Worm (Caenorhabditis elegans) whole organism, L1 larva: ENCODE results near the gene W01B6.5.

Experiments
- C16A3.4 ChIP-seq: fragments of 150-350 bp; optimal IDR thresholded peaks from 2 replicates; lab custom pipeline; 2014; ENCODE audit warnings: missing biosample characterization, missing genetic modification characterization
- C34B4.2 ChIP-seq: sonication (generic microtip); optimal IDR thresholded peaks from 2 replicates; lab custom pipeline; 2017; ENCODE audit warnings: mild to moderate bottlenecking, missing genetic modification characterization, missing compliant biosample characterization
- F16B12.6 ChIP-seq: fragments of 150-350 bp; optimal IDR thresholded peaks from 2 replicates; lab custom pipeline; 2014; ENCODE audit warnings: missing biosample characterization, missing genetic modification characterization
- Y116A8C.19 ChIP-seq: sonication (generic microtip); optimal IDR thresholded peaks from 2 replicates; lab custom pipeline; 2016; ENCODE audit warnings: missing compliant biosample characterization, missing genetic modification characterization, borderline replicate concordance
- alr-1 ChIP-seq: fragments of 200-800 bp; sonication (Bioruptor generic); optimal IDR thresholded peaks from 2 replicates; lab custom pipeline; 2018; ENCODE audit warnings: borderline replicate concordance, mild to moderate bottlenecking, missing genetic modification characterization, missing compliant biosample characterization
- aly-2 ChIP-seq: fragments of 150-350 bp; optimal IDR thresholded peaks from 2 replicates; lab custom pipeline; 2014; ENCODE audit warnings: missing biosample characterization, missing genetic modification characterization
- ama-1 ChIP-seq: fragments of 150-350 bp; optimal IDR thresholded peaks from 2 replicates; lab custom pipeline; 2014
- blmp-1 ChIP-seq: fragments of 150-350 bp; optimal IDR thresholded peaks from 2 replicates; lab custom pipeline; 2014; ENCODE audit warnings: missing biosample characterization, missing genetic modification characterization
- ceh-63 ChIP-seq: fragments of 200-800 bp; sonication (Bioruptor generic); optimal IDR thresholded peaks from 2 replicates; lab custom pipeline; 2018; ENCODE audit warnings: mild to moderate bottlenecking, missing genetic modification characterization, missing compliant biosample characterization
- ceh-8 ChIP-seq: fragments of 200-800 bp; sonication (Bioruptor generic); optimal IDR thresholded peaks from 2 replicates; lab custom pipeline; 2018; ENCODE audit warnings: mild to moderate bottlenecking, missing genetic modification characterization, moderate library complexity, missing compliant biosample characterization
- ceh-82 ChIP-seq, 3 experiments: fragments of 150-350 bp in 1 of 3; sonication (generic microtip) in 2 of 3; optimal IDR thresholded peaks; 2 replicates each; lab custom pipeline; 2014 to 2017; ENCODE audit warnings: missing biosample characterization in 3 of 3, missing genetic modification characterization in 3 of 3
- ceh-88 ChIP-seq: fragments of 200-800 bp; sonication (Bioruptor generic); IDR thresholded peaks from 2 replicates; pipeline ENCODE4 v1.3.6; 2022; ENCODE audit warnings: missing genetic modification characterization, missing compliant biosample characterization
- ceh-90 ChIP-seq: sonication (generic microtip); optimal IDR thresholded peaks from 2 replicates; lab custom pipeline; 2016; ENCODE audit warnings: missing genetic modification characterization, missing compliant biosample characterization
- ces-1 ChIP-seq: fragments of 150-350 bp; optimal IDR thresholded peaks from 2 replicates; lab custom pipeline; 2014; ENCODE audit warnings: missing biosample characterization, missing genetic modification reagents, missing genetic modification characterization
- efl-1 ChIP-seq, 4 experiments: fragments of 150-350 bp; optimal IDR thresholded peaks in 3 of 4; peaks in 1 of 4; 1 replicate in 1 of 4; 2 replicates in 3 of 4; lab custom pipeline; 2014; ENCODE audit warnings: missing biosample characterization in 2 of 4, missing genetic modification characterization in 2 of 4, missing genetic modification reagents in 2 of 4
- efl-3 ChIP-seq: fragments of 200-800 bp; sonication (Bioruptor generic); optimal IDR thresholded peaks from 2 replicates; lab custom pipeline; 2018; ENCODE audit warnings: mild to moderate bottlenecking, missing genetic modification characterization, missing compliant biosample characterization
- egl-13 ChIP-seq: sonication (generic microtip); optimal IDR thresholded peaks from 2 replicates; lab custom pipeline; 2016; ENCODE audit warnings: missing genotype, missing genetic modification reagents, missing genetic modification characterization, missing compliant biosample characterization
- elt-2 ChIP-seq: sonication (generic microtip); optimal IDR thresholded peaks from 2 replicates; lab custom pipeline; 2016; ENCODE audit warnings: missing genetic modification characterization, mild to moderate bottlenecking, inconsistent platforms, missing compliant biosample characterization, missing genetic modification reagents
- ets-5 ChIP-seq: fragments of 200-800 bp; sonication (Bioruptor generic); IDR thresholded peaks from 2 replicates; pipeline ENCODE4 v1.3.6; 2022; ENCODE audit warnings: missing genetic modification characterization, missing compliant biosample characterization
- fkh-10 ChIP-seq: sonication (generic microtip); optimal IDR thresholded peaks from 2 replicates; lab custom pipeline; 2017; ENCODE audit warnings: missing biosample characterization, missing genetic modification reagents, missing genetic modification characterization
- fkh-4 ChIP-seq: sonication (generic microtip); optimal IDR thresholded peaks from 2 replicates; lab custom pipeline; 2016; ENCODE audit warnings: missing compliant biosample characterization, missing genetic modification characterization, borderline replicate concordance
- fkh-8 ChIP-seq: sonication (generic microtip); optimal IDR thresholded peaks from 2 replicates; lab custom pipeline; 2016; ENCODE audit warnings: mild to moderate bottlenecking, missing genetic modification characterization, missing compliant biosample characterization
- grh-1 ChIP-seq: fragments of 200-800 bp; sonication (Bioruptor generic); IDR thresholded peaks from 2 replicates; pipeline ENCODE4 v1.3.6; 2022; ENCODE audit warnings: missing genetic modification reagents, missing genetic modification characterization, missing compliant biosample characterization
- hlh-4 ChIP-seq: sonication (generic microtip); optimal IDR thresholded peaks from 2 replicates; lab custom pipeline; 2016; ENCODE audit warnings: mild to moderate bottlenecking, missing genetic modification characterization, missing compliant biosample characterization
- hpl-2 ChIP-seq: fragments of 150-350 bp; optimal IDR thresholded peaks from 2 replicates; lab custom pipeline; 2014; ENCODE audit warnings: missing biosample characterization, missing genetic modification reagents, missing genetic modification characterization
- irx-1 ChIP-seq: sonication (generic microtip); optimal IDR thresholded peaks from 2 replicates; lab custom pipeline; 2016; ENCODE audit warnings: missing genetic modification characterization, missing compliant biosample characterization
- isw-1 ChIP-seq: fragments of 200-800 bp; sonication (Bioruptor generic); IDR thresholded peaks from 2 replicates; pipeline ENCODE4 v1.3.6; 2022; ENCODE audit warnings: missing genetic modification characterization, missing compliant biosample characterization
- lin-13 ChIP-seq: fragments of 150-350 bp; optimal IDR thresholded peaks from 2 replicates; lab custom pipeline; 2014; ENCODE audit warnings: missing biosample characterization, missing genetic modification reagents, missing genetic modification characterization
- lin-14 ChIP-seq: fragments of 200-800 bp; sonication (Bioruptor generic); optimal IDR thresholded peaks from 2 replicates; lab custom pipeline; 2018; ENCODE audit warnings: mild to moderate bottlenecking, missing genetic modification characterization, moderate library complexity, missing compliant biosample characterization
- lin-39 ChIP-seq: fragments of 150-350 bp; optimal IDR thresholded peaks from 2 replicates; lab custom pipeline; 2014; ENCODE audit warnings: missing biosample characterization, missing genetic modification reagents, missing genetic modification characterization
- lir-3 ChIP-seq: sonication (generic microtip); optimal IDR thresholded peaks from 2 replicates; lab custom pipeline; 2016; ENCODE audit warnings: mild to moderate bottlenecking, missing genetic modification characterization, moderate library complexity, missing compliant biosample characterization; ENCODE audit not compliant: poor library complexity
- lsy-2 ChIP-seq, 2 experiments: fragments of 150-350 bp; optimal IDR thresholded peaks; 2 replicates each; lab custom pipeline; 2014; ENCODE audit warnings: missing biosample characterization in 2 of 2, missing genetic modification characterization in 2 of 2
- mdl-1 ChIP-seq, 2 experiments: fragments of 150-350 bp; optimal IDR thresholded peaks; 2 replicates each; lab custom pipeline; 2014 to 2017; ENCODE audit warnings: missing biosample characterization in 2 of 2, missing genetic modification characterization in 2 of 2, inconsistent platforms in 1 of 2
- mef-2 ChIP-seq: fragments of 150-350 bp; optimal IDR thresholded peaks from 2 replicates; lab custom pipeline; 2014; ENCODE audit warnings: missing biosample characterization, missing genetic modification characterization
- nhr-12 ChIP-seq: sonication (generic microtip); optimal IDR thresholded peaks from 2 replicates; lab custom pipeline; 2017; ENCODE audit warnings: missing biosample characterization, missing genetic modification characterization
- nhr-19 ChIP-seq: fragments of 200-800 bp; sonication (Bioruptor generic); conservative IDR thresholded peaks from 2 replicates; pipeline ENCODE4 v1.3.6; 2022; ENCODE audit warnings: missing genetic modification characterization, missing compliant biosample characterization
- nhr-237 ChIP-seq: fragments of 150-350 bp; optimal IDR thresholded peaks from 2 replicates; lab custom pipeline; 2014; ENCODE audit warnings: missing biosample characterization, missing genetic modification characterization
- nhr-47 ChIP-seq: sonication (generic microtip); optimal IDR thresholded peaks from 2 replicates; lab custom pipeline; 2016; ENCODE audit warnings: mild to moderate bottlenecking, missing genetic modification characterization, moderate library complexity, missing compliant biosample characterization
- nhr-84 ChIP-seq: sonication (generic microtip); optimal IDR thresholded peaks from 2 replicates; lab custom pipeline; 2017; ENCODE audit warnings: missing biosample characterization, missing genetic modification characterization
- nhr-85 ChIP-seq: sonication (generic microtip); peaks from one replicate; lab custom pipeline; 2016; ENCODE audit warnings: missing genetic modification characterization, inconsistent platforms, missing compliant biosample characterization
- nhr-90 ChIP-seq: sonication (generic microtip); optimal IDR thresholded peaks from 2 replicates; lab custom pipeline; 2016; ENCODE audit warnings: mild to moderate bottlenecking, missing genetic modification characterization, missing compliant biosample characterization; ENCODE audit not compliant: poor library complexity
- pax-3 ChIP-seq: fragments of 200-800 bp; sonication (Bioruptor generic); optimal IDR thresholded peaks from 2 replicates; lab custom pipeline; 2018; ENCODE audit warnings: mild to moderate bottlenecking, missing genetic modification characterization, moderate library complexity, missing compliant biosample characterization
- pqm-1 ChIP-seq: sonication (generic microtip); optimal IDR thresholded peaks from 3 replicates; lab custom pipeline; 2017; ENCODE audit warnings: missing biosample characterization, missing genetic modification characterization
- skn-1 ChIP-seq: fragments of 150-350 bp; optimal IDR thresholded peaks from 2 replicates; lab custom pipeline; 2014; ENCODE audit warnings: missing biosample characterization, missing genetic modification characterization
- snu-23 ChIP-seq: sonication (generic microtip); optimal IDR thresholded peaks from 2 replicates; lab custom pipeline; 2016; ENCODE audit warnings: missing genetic modification characterization, missing compliant biosample characterization
- tbx-2 ChIP-seq: sonication (generic microtip); optimal IDR thresholded peaks from 2 replicates; lab custom pipeline; 2016; ENCODE audit warnings: missing genetic modification characterization, missing compliant biosample characterization
- unc-30 ChIP-seq: sonication (generic microtip); optimal IDR thresholded peaks from 2 replicates; lab custom pipeline; 2017; ENCODE audit warnings: missing biosample characterization, missing genetic modification characterization
- unc-62 ChIP-seq: fragments of 150-350 bp; optimal IDR thresholded peaks from 2 replicates; lab custom pipeline; 2014; ENCODE audit warnings: missing biosample characterization, missing genetic modification reagents, missing genetic modification characterization
- unc-86 ChIP-seq: sonication (generic microtip); optimal IDR thresholded peaks from 2 replicates; lab custom pipeline; 2016; ENCODE audit warnings: missing genetic modification characterization, missing compliant biosample characterization
- unc-98 ChIP-seq: fragments of 200-800 bp; sonication (Bioruptor generic); IDR thresholded peaks from 2 replicates; pipeline ENCODE4 v1.3.6; 2022; ENCODE audit warnings: missing genetic modification characterization, missing compliant biosample characterization
- vab-15 ChIP-seq: sonication (generic microtip); optimal IDR thresholded peaks from 2 replicates; lab custom pipeline; 2017; ENCODE audit warnings: missing genotype, mild to moderate bottlenecking, missing genetic modification characterization, missing compliant biosample characterization

W01B6.5 gene

ce11 chrIV:10060795-10061194, 15.2 kb upstream of the W01B6.5 start:
- TF ChIP-seq lin-14 (GFP tag; lab: Kevin White, UChicago) (no peak), elt-2 (peak; percentile 53), fkh-10 (GFP tag; lab: Kevin White, UChicago) (no peak), Y116A8C.19 (no peak)

ce11 chrIV:10062728-10063127, 13.3 kb upstream of the W01B6.5 start, which contains the start of gene ipla-7:
TSS of gene ipla-7 (minus strand) at chrIV:10062849.
- TF ChIP-seq ceh-63 (GFP tag; lab: Kevin White, UChicago): no peak
- TF ChIP-seq nhr-19 (GFP tag; lab: Robert Waterston, UW): no peak
- no peak for TF ChIP-seq grh-1
- no peak for TF ChIP-seq C34B4.2 (tag; lab: Kevin White, UChicago)
- TF ChIP-seq ceh-8: no peak
- peak; percentile 16 for TF ChIP-seq fkh-10 (GFP tag; lab: Kevin White, UChicago)
- peak; percentile 7 for TF ChIP-seq tbx-2
- TF ChIP-seq hpl-2 (GFP tag; lab: Kevin White, UChicago): no peak
- TF ChIP-seq lin-39 (tag; lab: Kevin White, UChicago): no peak
- no peak for TF ChIP-seq ceh-88 (GFP tag; lab: Robert Waterston, UW)
- TF ChIP-seq unc-30 (tag; lab: Kevin White, UChicago): no peak
- TF ChIP-seq blmp-1 (tag; lab: Kevin White, UChicago): no peak
- TF ChIP-seq vab-15 (tag; lab: Kevin White, UChicago): no peak
- TF ChIP-seq isw-1: no peak
- TF ChIP-seq efl-1 (optimal IDR thresholded peaks at IDR 0.05; lab: Kevin White, UChicago): peak in 1 of 2 experiments; percentile 5
- peak in 1 of 2 experiments; percentile 82 for TF ChIP-seq efl-1 (GFP tag; optimal IDR thresholded peaks at IDR 0.05 in 1 of 2; lab: Kevin White, UChicago)
- no peak for TF ChIP-seq nhr-85 (tag; lab: Kevin White, UChicago)
- no peak for TF ChIP-seq C16A3.4
- TF ChIP-seq lin-13 (GFP tag; lab: Kevin White, UChicago): no peak
- no peak for TF ChIP-seq unc-62 (GFP tag; lab: Kevin White, UChicago)
- TF ChIP-seq nhr-90 (tag; lab: Kevin White, UChicago): no peak
- no peak for TF ChIP-seq hlh-4 (tag; lab: Kevin White, UChicago)
- no peak for TF ChIP-seq nhr-12
- no peak for TF ChIP-seq fkh-4 (tag; lab: Kevin White, UChicago)
- no peak for TF ChIP-seq efl-3 (GFP tag; lab: Kevin White, UChicago)
- no peak for TF ChIP-seq F16B12.6
- no peak for TF ChIP-seq ama-1 (lab: Kevin White, UChicago)
- TF ChIP-seq ets-5: no peak
- TF ChIP-seq ces-1 (GFP tag; lab: Kevin White, UChicago): no peak
- no peak for TF ChIP-seq Y116A8C.19
- no peak for TF ChIP-seq mef-2
- TF ChIP-seq ceh-90 (tag; lab: Kevin White, UChicago): no peak
- TF ChIP-seq egl-13: peak; percentile 7
- TF ChIP-seq unc-86 (tag; lab: Kevin White, UChicago): peak; percentile 15
- no peak for TF ChIP-seq nhr-84 (tag; lab: Kevin White, UChicago)
- TF ChIP-seq nhr-47 (tag; lab: Kevin White, UChicago): peak; percentile 15
- TF ChIP-seq mdl-1 (tag; optimal IDR thresholded peaks at IDR 0.05; lab: Kevin White, UChicago): no peak
- no peak for TF ChIP-seq skn-1
- TF ChIP-seq lir-3: no peak
- no peak for TF ChIP-seq aly-2
- TF ChIP-seq irx-1 (tag; lab: Kevin White, UChicago): no peak
- TF ChIP-seq fkh-8 (tag; lab: Kevin White, UChicago): peak; percentile 56
- TF ChIP-seq alr-1: no peak
- TF ChIP-seq pax-3 (tag; lab: Kevin White, UChicago): no peak
- no peak for TF ChIP-seq snu-23 (GFP tag; lab: Kevin White, UChicago)
- peak in 1 of 2 experiments; percentile 28 for TF ChIP-seq lsy-2 (tag; optimal IDR thresholded peaks at IDR 0.05; lab: Kevin White, UChicago)
- no peak for TF ChIP-seq elt-2
- TF ChIP-seq unc-98: no peak
- no peak for TF ChIP-seq nhr-237 (tag; lab: Kevin White, UChicago)
- TF ChIP-seq ceh-82 (tag; optimal IDR thresholded peaks at IDR 0.05; lab: Kevin White, UChicago): peak in 1 of 3 experiments; percentile 56
- TF ChIP-seq pqm-1 (tag; lab: Kevin White, UChicago): no peak
